Fruit fly (Drosophila melanogaster) whole organism, prepupa: ENCODE results near the gene mRpS25.

ENCODE experiments used
- Blimp-1 ChIP-seq: fragments of 200-800 bp; sonication (Bioruptor generic); optimal IDR thresholded peaks from 3 replicates; lab custom pipeline; 2017; ENCODE audit warnings: missing biosample characterization, missing genetic modification characterization, mild to moderate bottlenecking, moderate library complexity, missing genetic modification reagents
- CG11294 ChIP-seq: fragments of 200-800 bp; sonication (Bioruptor generic); IDR thresholded peaks from 2 replicates; pipeline ENCODE4 v1.3.6; 2022; ENCODE audit warnings: missing biosample characterization, missing genetic modification characterization
- CG15336 ChIP-seq: fragments of 200-800 bp; sonication (Bioruptor generic); IDR thresholded peaks from 2 replicates; pipeline ENCODE4 v1.3.6; 2022; ENCODE audit warnings: missing biosample characterization, missing genetic modification characterization
- CG16779 ChIP-seq: fragments of 200-800 bp; sonication (Bioruptor generic); optimal IDR thresholded peaks from 3 replicates; lab custom pipeline; 2017; ENCODE audit warnings: missing biosample characterization, mild to moderate bottlenecking, missing genetic modification characterization
- CG3032 ChIP-seq: fragments of 200-800 bp; optimal IDR thresholded peaks from 2 replicates; lab custom pipeline; 2019; ENCODE audit warnings: missing biosample characterization, mild to moderate bottlenecking, missing genetic modification characterization, moderate library complexity
- CG31627 ChIP-seq: fragments of 200-800 bp; sonication (Bioruptor generic); optimal IDR thresholded peaks from 3 replicates; lab custom pipeline; 2016; ENCODE audit warnings: missing biosample characterization, missing genetic modification characterization
- CG32006 ChIP-seq: fragments of 200-800 bp; sonication (Bioruptor generic); optimal IDR thresholded peaks from 3 replicates; lab custom pipeline; 2017; ENCODE audit warnings: missing biosample characterization, mild to moderate bottlenecking, missing genetic modification characterization
- CG34406 ChIP-seq: fragments of 200-800 bp; sonication (Bioruptor generic); optimal IDR thresholded peaks from 3 replicates; lab custom pipeline; 2016; ENCODE audit warnings: missing biosample characterization, missing genetic modification characterization
- CG6163 ChIP-seq: fragments of 200-800 bp; sonication (Bioruptor generic); IDR thresholded peaks from 3 replicates; pipeline ENCODE4 v1.3.6; 2022; ENCODE audit warnings: missing biosample characterization, missing genetic modification characterization
- CG6276 ChIP-seq: fragments of 200-800 bp; sonication (Bioruptor generic); optimal IDR thresholded peaks from 2 replicates; lab custom pipeline; 2017; ENCODE audit warnings: missing biosample characterization, mild to moderate bottlenecking, missing genetic modification characterization
- CG6792 ChIP-seq: fragments of 200-800 bp; sonication (Bioruptor generic); optimal IDR thresholded peaks from 3 replicates; lab custom pipeline; 2016; ENCODE audit warnings: missing biosample characterization, missing genetic modification characterization
- CG7368 ChIP-seq: fragments of 200-800 bp; sonication (Bioruptor generic); optimal IDR thresholded peaks from 3 replicates; lab custom pipeline; 2016; ENCODE audit warnings: missing biosample characterization, missing genetic modification characterization
- Eip78C ChIP-seq: fragments of 200-800 bp; sonication (Bioruptor generic); peaks from one replicate; lab custom pipeline; 2016; ENCODE audit warnings: missing biosample characterization, missing genetic modification characterization
- Gug ChIP-seq: fragments of 200-800 bp; sonication (Bioruptor generic); IDR thresholded peaks from 2 replicates; pipeline ENCODE4 v1.3.6; 2022; ENCODE audit warnings: missing biosample characterization, missing genetic modification characterization
- Hr39 ChIP-seq: fragments of 200-800 bp; sonication (Bioruptor generic); optimal IDR thresholded peaks from 2 replicates; lab custom pipeline; 2016; ENCODE audit warnings: missing biosample characterization, missing genetic modification characterization
- Met ChIP-seq: fragments of 200-800 bp; sonication (Bioruptor generic); optimal IDR thresholded peaks from 3 replicates; lab custom pipeline; 2016; ENCODE audit warnings: missing biosample characterization, missing genetic modification characterization
- Sox102F ChIP-seq: fragments of 200-800 bp; sonication (Bioruptor generic); optimal IDR thresholded peaks from 2 replicates; lab custom pipeline; 2016; ENCODE audit warnings: missing biosample characterization, mild to moderate bottlenecking, missing genetic modification characterization
- Sox14 ChIP-seq: fragments of 200-800 bp; sonication (Bioruptor generic); optimal IDR thresholded peaks from 3 replicates; lab custom pipeline; 2016; ENCODE audit warnings: missing biosample characterization, missing genetic modification characterization
- achi ChIP-seq: fragments of 200-800 bp; sonication (Bioruptor generic); optimal IDR thresholded peaks from 3 replicates; lab custom pipeline; 2016; ENCODE audit warnings: missing biosample characterization, missing genetic modification characterization
- cyc ChIP-seq: fragments of 200-800 bp; sonication (Bioruptor generic); optimal IDR thresholded peaks from 3 replicates; lab custom pipeline; 2016; ENCODE audit warnings: missing biosample characterization, missing genetic modification characterization
- dac ChIP-seq: fragments of 200-800 bp; sonication (Bioruptor generic); optimal IDR thresholded peaks from 2 replicates; lab custom pipeline; 2017; ENCODE audit warnings: missing biosample characterization, mild to moderate bottlenecking, missing genetic modification characterization
- dsx ChIP-seq: fragments of 200-800 bp; optimal IDR thresholded peaks from 3 replicates; lab custom pipeline; 2019; ENCODE audit warnings: missing biosample characterization, mild to moderate bottlenecking, missing genetic modification characterization, moderate library complexity; ENCODE audit not compliant: poor library complexity, severe bottlenecking
- eg ChIP-seq: fragments of 200-800 bp; sonication (Bioruptor generic); IDR thresholded peaks from 3 replicates; pipeline ENCODE4 v1.3.6; 2022; ENCODE audit warnings: missing biosample characterization, missing genetic modification characterization
- esn ChIP-seq: fragments of 200-800 bp; sonication (Bioruptor generic); optimal IDR thresholded peaks from 2 replicates; lab custom pipeline; 2016; ENCODE audit warnings: missing biosample characterization, mild to moderate bottlenecking, missing genetic modification characterization, moderate library complexity
- fkh ChIP-seq: fragments of 200-800 bp; sonication (Bioruptor generic); optimal IDR thresholded peaks from 3 replicates; lab custom pipeline; 2017; ENCODE audit warnings: missing biosample characterization, mild to moderate bottlenecking, missing genetic modification characterization, moderate library complexity
- svp ChIP-seq: fragments of 200-800 bp; sonication (Bioruptor generic); peaks from one replicate; lab custom pipeline; 2016; ENCODE audit warnings: missing biosample characterization, missing genetic modification characterization

mRpS25 gene

dm6 chrX:14593091-14593490 is 10.3 kb upstream of the mRpS25 start:
- no peak for TF ChIP-seq svp (GFP tag; lab: Kevin White, UChicago)
- no peak for TF ChIP-seq Sox14
- no peak for TF ChIP-seq CG6276
- peak; percentile 7 for TF ChIP-seq Eip78C (GFP tag; lab: Kevin White, UChicago)
- 0 out of 3 replicates have a peak, but pooled peaks have one; percentile 18 for TF ChIP-seq eg (GFP tag; lab: Robert Waterston, UW)
- TF ChIP-seq Blimp-1 (GFP tag; lab: Kevin White, UChicago) = no peak

- TF ChIP-seq dsx (GFP tag; lab: Kevin White, UChicago) (no peak), CG6163 (GFP tag; lab: Robert Waterston, UW) (0 out of 3 replicates have a peak, but pooled peaks have one; percentile 17)
- TF ChIP-seq, all 60 proteins: peak for 1
Measured at dm6 chrX:14591491-14591890, 8.7 kb upstream of the mRpS25 start.

dm6 chrX:14588996-14589621 is 6.3 kb upstream of the mRpS25 start:
- TF ChIP-seq Hr39 = no peak
- TF ChIP-seq CG15336 = 0 out of 2 replicates have a peak, but pooled peaks have one; percentile 18
- TF ChIP-seq svp (GFP tag; lab: Kevin White, UChicago) = peak; percentile 18

dm6 chrX:14588509-14588908 is 5.7 kb upstream of the mRpS25 start:
- TF ChIP-seq eg (GFP tag; lab: Robert Waterston, UW) (no peak), CG34406 (GFP tag; lab: Kevin White, UChicago) (no peak), CG3032 (tag; lab: Kevin White, UChicago) (no peak), cyc (GFP tag; lab: Kevin White, UChicago) (no peak), Gug (GFP tag; lab: Robert Waterston, UW) (no peak), Sox102F (GFP tag; lab: Kevin White, UChicago) (no peak), Eip78C (GFP tag; lab: Kevin White, UChicago) (no peak), CG31627 (no peak), CG6792 (GFP tag; lab: Kevin White, UChicago) (no peak)
- TF ChIP-seq, all 60 proteins: peak for 0

- no peak for TF ChIP-seq CG11294 (GFP tag; lab: Robert Waterston, UW)
- no peak for TF ChIP-seq CG16779 (tag; lab: Kevin White, UChicago)
- no peak for TF ChIP-seq CG32006 (GFP tag; lab: Kevin White, UChicago)
- no peak for TF ChIP-seq dac (GFP tag; lab: Kevin White, UChicago)
- TF ChIP-seq CG7368 (GFP tag; lab: Kevin White, UChicago) = no peak
- TF ChIP-seq fkh (GFP tag; lab: Kevin White, UChicago) = no peak
Measured at dm6 chrX:14585263-14585662, 2.5 kb upstream of the mRpS25 start.

- TF ChIP-seq cyc (GFP tag; lab: Kevin White, UChicago) = peak; percentile 16
- peak; percentile 9 for TF ChIP-seq Sox14
- TF ChIP-seq achi (GFP tag; lab: Kevin White, UChicago) = no peak
- TF ChIP-seq eg (GFP tag; lab: Robert Waterston, UW) = no peak
- TF ChIP-seq Eip78C (GFP tag; lab: Kevin White, UChicago) = peak; percentile 62
- peak; percentile 3 for TF ChIP-seq esn (GFP tag; lab: Kevin White, UChicago)
- no peak for TF ChIP-seq Met (GFP tag; lab: Kevin White, UChicago)
Measured at dm6 chrX:14580359-14580961, 2.3 kb downstream of the mRpS25 start, which contains the start of gene CG14414. TSS of gene CG14414 (plus strand) at chrX:14580600.
